Worm (Caenorhabditis elegans): ENCODE results near the gene T19C9.10.

DNA sequence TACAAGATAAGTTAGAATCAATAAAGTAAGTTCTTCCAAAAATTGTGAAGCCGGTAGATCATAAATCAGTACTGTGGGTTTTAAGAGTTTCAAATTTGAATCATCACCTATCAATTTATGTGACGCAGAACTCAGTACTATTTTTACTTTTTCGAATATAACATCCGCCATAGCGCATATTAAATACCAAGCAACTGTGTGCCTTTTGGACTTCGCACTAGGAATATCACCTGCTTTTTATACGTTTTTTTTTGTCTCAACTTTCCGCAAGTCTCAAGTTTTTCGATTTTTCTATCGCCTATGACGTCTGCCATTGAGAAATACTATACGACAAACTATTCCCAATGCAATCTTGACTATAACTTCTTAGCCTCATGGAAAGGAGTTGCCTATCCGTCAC lies 23.6 kb upstream of the T19C9.10 start, which contains the start of gene srh-113:
- TF ChIP-seq lin-35 (GFP tag; optimal IDR thresholded peaks at IDR 0.05) (no peak), egrh-3 (GFP tag; IDR thresholded peaks at IDR 0.05) (no peak), ceh-27 (GFP tag; optimal IDR thresholded peaks at IDR 0.05) (no peak), ztf-26 (tag; optimal IDR thresholded peaks at IDR 0.05) (no peak), ama-1 (optimal IDR thresholded peaks at IDR 0.05) (no peak), ama-1 (GFP tag; optimal IDR thresholded peaks at IDR 0.05) (no peak), lsl-1 (GFP tag; optimal IDR thresholded peaks at IDR 0.05) (no peak), lir-1 (GFP tag; conservative IDR thresholded peaks at IDR 0.05) (no peak), mel-28 (tag; optimal IDR thresholded peaks at IDR 0.05; ENCODE audit: borderline replicate concordance) (no peak)
